Fruit fly (Drosophila melanogaster) whole organism, embryonic: ENCODE data around the gene Ddc.

Experiments used
- Bgb ChIP-seq: fragments of 200-800 bp; sonication (Bioruptor generic); IDR thresholded peaks from 2 replicates; pipeline ENCODE4 v1.3.6; 2022; ENCODE audit warnings: missing biosample characterization, missing genetic modification characterization; ENCODE audit not compliant: partially characterized antibody
- CG10147 ChIP-seq: fragments of 200-800 bp; sonication (Bioruptor generic); optimal IDR thresholded peaks from 2 replicates; lab custom pipeline; 2019; ENCODE audit warnings: missing biosample characterization, mild to moderate bottlenecking, missing genetic modification characterization, moderate library complexity
- CG10321 ChIP-seq: fragments of 200-800 bp; sonication (Bioruptor generic); IDR thresholded peaks from 2 replicates; pipeline ENCODE4 v1.3.6; 2022; ENCODE audit warnings: missing biosample characterization, missing genetic modification characterization
- CG10979 ChIP-seq: fragments of 200-800 bp; sonication (Bioruptor generic); optimal IDR thresholded peaks from 2 replicates; lab custom pipeline; 2018; ENCODE audit warnings: missing biosample characterization, mild to moderate bottlenecking, missing genetic modification characterization, moderate library complexity
- CG12219 ChIP-seq: fragments of 200-800 bp; sonication (Bioruptor generic); optimal IDR thresholded peaks from 3 replicates; lab custom pipeline; 2018; ENCODE audit warnings: missing biosample characterization, mild to moderate bottlenecking, missing genetic modification characterization
- CG12659 ChIP-seq: fragments of 200-800 bp; sonication (Bioruptor generic); optimal IDR thresholded peaks from 3 replicates; lab custom pipeline; 2017; ENCODE audit warnings: mild to moderate bottlenecking, missing biosample characterization, missing genetic modification reagents, missing genetic modification characterization
- CG12942 ChIP-seq: fragments of 200-800 bp; sonication (Bioruptor generic); optimal IDR thresholded peaks from 3 replicates; lab custom pipeline; 2016; ENCODE audit warnings: missing biosample characterization, missing genetic modification characterization
- CG13123 ChIP-seq: fragments of 200-800 bp; sonication (Bioruptor generic); optimal IDR thresholded peaks from 2 replicates; lab custom pipeline; 2016; ENCODE audit warnings: missing biosample characterization, missing genetic modification characterization
- CG13287 ChIP-seq: fragments of 200-800 bp; sonication (Bioruptor generic); IDR thresholded peaks from 2 replicates; pipeline ENCODE4 v1.3.6; 2022; ENCODE audit warnings: missing biosample characterization, missing genetic modification characterization; ENCODE audit not compliant: partially characterized antibody
- CG13775 ChIP-seq: fragments of 200-800 bp; sonication (Bioruptor generic); optimal IDR thresholded peaks from 3 replicates; lab custom pipeline; 2017; ENCODE audit warnings: missing biosample characterization, mild to moderate bottlenecking, missing genetic modification characterization
- CG13894 ChIP-seq: fragments of 200-800 bp; sonication (Bioruptor generic); optimal IDR thresholded peaks from 3 replicates; lab custom pipeline; 2018; ENCODE audit warnings: missing biosample characterization, mild to moderate bottlenecking, missing genetic modification characterization, moderate library complexity
- CG14710 ChIP-seq: fragments of 200-800 bp; sonication (Bioruptor generic); optimal IDR thresholded peaks from 3 replicates; lab custom pipeline; 2019; ENCODE audit warnings: missing biosample characterization, mild to moderate bottlenecking, missing genetic modification characterization, moderate library complexity
- CG18599 ChIP-seq: fragments of 200-800 bp; sonication (Bioruptor generic); optimal IDR thresholded peaks from 3 replicates; lab custom pipeline; 2017; ENCODE audit warnings: missing biosample characterization, missing genetic modification characterization, mild to moderate bottlenecking, moderate library complexity, missing genetic modification reagents
- CG2199 ChIP-seq: fragments of 200-800 bp; sonication (Bioruptor generic); IDR thresholded peaks from 3 replicates; pipeline ENCODE4 v1.3.6; 2022; ENCODE audit warnings: missing biosample characterization, missing genetic modification characterization
- CG2678 ChIP-seq: fragments of 200-800 bp; sonication (Bioruptor generic); optimal IDR thresholded peaks from 3 replicates; lab custom pipeline; 2019; ENCODE audit warnings: missing biosample characterization, mild to moderate bottlenecking, missing genetic modification characterization, moderate library complexity
- CG2712 ChIP-seq: fragments of 200-800 bp; optimal IDR thresholded peaks from 3 replicates; lab custom pipeline; 2019; ENCODE audit warnings: missing biosample characterization, mild to moderate bottlenecking, missing genetic modification characterization, moderate library complexity
- CG2889 ChIP-seq: fragments of 200-800 bp; sonication (Bioruptor generic); IDR thresholded peaks from 3 replicates; pipeline ENCODE4 v1.3.6; 2022; ENCODE audit warnings: missing biosample characterization, missing genetic modification characterization
- CG31224 ChIP-seq: fragments of 200-800 bp; sonication (Bioruptor generic); IDR thresholded peaks from 2 replicates; pipeline ENCODE4 v1.3.6; 2022; ENCODE audit warnings: missing biosample characterization, missing genetic modification characterization
- CG32772 ChIP-seq: fragments of 200-800 bp; sonication (Bioruptor generic); IDR thresholded peaks from 2 replicates; pipeline ENCODE4 v1.3.6; 2022; ENCODE audit warnings: missing biosample characterization, missing genetic modification characterization
- CG3847 ChIP-seq: fragments of 200-800 bp; sonication (Bioruptor generic); IDR thresholded peaks from 2 replicates; pipeline ENCODE4 v1.3.6; 2022; ENCODE audit warnings: missing biosample characterization, missing genetic modification characterization
- CG6791 ChIP-seq: fragments of 200-800 bp; sonication (Bioruptor generic); IDR thresholded peaks from 3 replicates; pipeline ENCODE4 v1.3.6; 2022; ENCODE audit warnings: missing biosample characterization, missing genetic modification characterization; ENCODE audit not compliant: partially characterized antibody
- CG6854 ChIP-seq: fragments of 200-800 bp; sonication (Bioruptor generic); optimal IDR thresholded peaks from 3 replicates; lab custom pipeline; 2017; ENCODE audit warnings: missing biosample characterization, mild to moderate bottlenecking, missing genetic modification characterization
- CG7786 ChIP-seq: fragments of 200-800 bp; sonication (Bioruptor generic); optimal IDR thresholded peaks from 2 replicates; lab custom pipeline; 2016; ENCODE audit warnings: missing biosample characterization, missing genetic modification characterization
- CG8281 ChIP-seq: fragments of 200-800 bp; sonication (Bioruptor generic); optimal IDR thresholded peaks from 2 replicates; lab custom pipeline; 2018; ENCODE audit warnings: missing biosample characterization, mild to moderate bottlenecking, missing genetic modification characterization, moderate library complexity
- CG8290 ChIP-seq, 3 experiments: fragments of 200-800 bp; sonication (Bioruptor generic); optimal IDR thresholded peaks; 2 replicates each; lab custom pipeline; 2016 to 2019; ENCODE audit warnings: missing biosample characterization in 3 of 3, missing genetic modification characterization in 3 of 3, mild to moderate bottlenecking in 2 of 3, moderate library complexity in 1 of 3
- CG8388 ChIP-seq: fragments of 200-800 bp; sonication (Bioruptor generic); optimal IDR thresholded peaks from 2 replicates; lab custom pipeline; 2019; ENCODE audit warnings: missing biosample characterization, mild to moderate bottlenecking, missing genetic modification characterization, moderate library complexity
- CG9727 ChIP-seq: fragments of 200-800 bp; sonication (Bioruptor generic); optimal IDR thresholded peaks from 3 replicates; lab custom pipeline; 2017; ENCODE audit warnings: missing biosample characterization, mild to moderate bottlenecking, missing genetic modification characterization
- Deaf1 ChIP-seq: fragments of 200-800 bp; optimal IDR thresholded peaks from 3 replicates; lab custom pipeline; 2019; ENCODE audit warnings: missing biosample characterization, mild to moderate bottlenecking, missing genetic modification characterization, moderate library complexity
- Dfd ChIP-seq, 2 experiments: fragments of >200 bp; optimal IDR thresholded peaks; 2 replicates each; lab custom pipeline; 2017; ENCODE audit warnings: missing biosample characterization in 2 of 2, missing genetic modification characterization in 2 of 2
- Dip2 ChIP-seq: fragments of 200-800 bp; sonication (Bioruptor generic); IDR thresholded peaks from 2 replicates; pipeline ENCODE4 v1.3.6; 2022; ENCODE audit warnings: missing biosample characterization, missing genetic modification characterization
- Dref ChIP-seq: fragments of 200-800 bp; sonication (Bioruptor generic); IDR thresholded peaks from 2 replicates; pipeline ENCODE4 v1.3.6; 2022; ENCODE audit warnings: missing biosample characterization, missing genetic modification characterization
- Drgx ChIP-seq: fragments of 200-800 bp; sonication (Bioruptor generic); IDR thresholded peaks from 2 replicates; pipeline ENCODE4 v1.3.6; 2022; ENCODE audit warnings: missing biosample characterization, missing genetic modification characterization
- E2f1 ChIP-seq: fragments of 200-800 bp; sonication (Bioruptor generic); IDR thresholded peaks from 2 replicates; pipeline ENCODE4 v1.3.6; 2022; ENCODE audit warnings: missing biosample characterization, missing genetic modification characterization
- ERR ChIP-seq: fragments of 200-800 bp; sonication (Bioruptor generic); optimal IDR thresholded peaks from 2 replicates; lab custom pipeline; 2016; ENCODE audit warnings: missing biosample characterization, missing genetic modification characterization
- Eip74EF ChIP-seq, 2 experiments: fragments of 200-800 bp in 1 of 2; fragments of >200 bp in 1 of 2; sonication (Bioruptor generic) in 1 of 2; optimal IDR thresholded peaks; 2 replicates each; lab custom pipeline; 2017 to 2019; ENCODE audit warnings: missing biosample characterization in 2 of 2, missing genetic modification characterization in 2 of 2, mild to moderate bottlenecking in 1 of 2, moderate library complexity in 1 of 2
- Lhr ChIP-seq: fragments of 200-800 bp; sonication (Bioruptor generic); optimal IDR thresholded peaks from 3 replicates; lab custom pipeline; 2017; ENCODE audit warnings: mild to moderate bottlenecking, missing biosample characterization, missing genetic modification reagents, missing genetic modification characterization
- Stat92E ChIP-seq, 3 experiments: fragments of >200 bp in 2 of 3; fragments of 200-800 bp in 1 of 3; sonication (Bioruptor generic) in 1 of 3; optimal IDR thresholded peaks; 2 replicates each; lab custom pipeline; 2017 to 2019; ENCODE audit warnings: missing biosample characterization in 3 of 3, missing genetic modification characterization in 3 of 3, mild to moderate bottlenecking in 1 of 3, moderate library complexity in 1 of 3
- bowl ChIP-seq: fragments of 200-800 bp; sonication (Bioruptor generic); IDR thresholded peaks from 2 replicates; pipeline ENCODE4 v1.3.6; 2022; ENCODE audit warnings: missing biosample characterization, missing genetic modification characterization
- croc ChIP-seq: fragments of 200-800 bp; sonication (Bioruptor generic); conservative IDR thresholded peaks from 3 replicates; pipeline ENCODE4 v1.3.6; 2022; ENCODE audit warnings: missing biosample characterization, missing genetic modification characterization
- gce ChIP-seq: fragments of 200-800 bp; sonication (Bioruptor generic); IDR thresholded peaks from 3 replicates; pipeline ENCODE4 v1.3.6; 2022; ENCODE audit warnings: missing biosample characterization, missing genetic modification characterization
- grau ChIP-seq: fragments of 200-800 bp; optimal IDR thresholded peaks from 3 replicates; lab custom pipeline; 2019; ENCODE audit warnings: missing biosample characterization, mild to moderate bottlenecking, missing genetic modification characterization, moderate library complexity
- gsb-n ChIP-seq: fragments of 200-800 bp; sonication (Bioruptor generic); optimal IDR thresholded peaks from 3 replicates; lab custom pipeline; 2018; ENCODE audit warnings: missing biosample characterization, mild to moderate bottlenecking, missing genetic modification characterization
- insv ChIP-seq, 2 experiments: fragments of 200-800 bp; sonication (Bioruptor generic); optimal IDR thresholded peaks; 3 replicates each; lab custom pipeline; 2016 to 2018; ENCODE audit warnings: missing biosample characterization in 2 of 2, missing genetic modification characterization in 2 of 2
- maf-S ChIP-seq: fragments of 200-800 bp; sonication (Bioruptor generic); optimal IDR thresholded peaks from 2 replicates; lab custom pipeline; 2016; ENCODE audit warnings: missing biosample characterization, missing genetic modification characterization
- nau ChIP-seq: fragments of 200-800 bp; sonication (Bioruptor generic); optimal IDR thresholded peaks from 3 replicates; lab custom pipeline; 2017; ENCODE audit warnings: missing biosample characterization, mild to moderate bottlenecking, missing genetic modification characterization, missing genetic modification reagents
- rib ChIP-seq: fragments of 200-800 bp; sonication (Bioruptor generic); IDR thresholded peaks from 2 replicates; pipeline ENCODE4 v1.3.6; 2022; ENCODE audit warnings: missing biosample characterization, missing genetic modification characterization
- tgo ChIP-seq: fragments of 200-800 bp; sonication (Bioruptor generic); IDR thresholded peaks from 3 replicates; pipeline ENCODE4 v1.3.6; 2022; ENCODE audit warnings: missing biosample characterization, missing genetic modification characterization
- tio ChIP-seq: fragments of 200-800 bp; sonication (Bioruptor generic); optimal IDR thresholded peaks from 2 replicates; lab custom pipeline; 2017; ENCODE audit warnings: missing biosample characterization, missing genetic modification characterization, inconsistent platforms
- unpg ChIP-seq: fragments of 200-800 bp; sonication (Bioruptor generic); optimal IDR thresholded peaks from 3 replicates; lab custom pipeline; 2018; ENCODE audit warnings: missing biosample characterization, mild to moderate bottlenecking, missing genetic modification characterization, moderate library complexity

Ddc gene

dm6 chr2L:19126888-19127287 is 6.8 kb upstream of the Ddc start (continued):
- no peak for TF ChIP-seq Dip2 (GFP tag; lab: Robert Waterston, UW)
- no peak for TF ChIP-seq maf-S (GFP tag; lab: Kevin White, UChicago)
- TF ChIP-seq CG13894, result peak; percentile 73
- no peak for TF ChIP-seq nau (GFP tag; lab: Kevin White, UChicago)
- TF ChIP-seq insv (GFP tag; optimal IDR thresholded peaks at IDR 0.05; lab: Kevin White, UChicago), result peak in 1 of 2 experiments; percentile 69
- peak; percentile 56; the same call in 1 of the 3 replicates for TF ChIP-seq tgo
- no peak for TF ChIP-seq CG7786 (GFP tag; lab: Kevin White, UChicago)
- TF ChIP-seq CG12659 (GFP tag; lab: Kevin White, UChicago), result peak; percentile 83
- 0 out of 2 replicates have a peak, but pooled peaks have one; percentile 11 for TF ChIP-seq CG32772 (GFP tag; lab: Robert Waterston, UW)
- no peak for TF ChIP-seq rib
- peak; percentile 43 for TF ChIP-seq CG12942
- peak; percentile 69 for TF ChIP-seq CG3847 (GFP tag; lab: Robert Waterston, UW)
- TF ChIP-seq CG2199 (GFP tag; lab: Robert Waterston, UW), result no peak
- TF ChIP-seq tio, result no peak
- peak; percentile 1 for TF ChIP-seq Deaf1 (tag; lab: Kevin White, UChicago)
- no peak for TF ChIP-seq Dfd (GFP tag; optimal IDR thresholded peaks at IDR 0.05; lab: Kevin White, UChicago)
- TF ChIP-seq CG8290 (GFP tag; optimal IDR thresholded peaks at IDR 0.05; lab: Kevin White, UChicago), result peak; percentile 17
- TF ChIP-seq CG8290 (tag; optimal IDR thresholded peaks at IDR 0.05; lab: Kevin White, UChicago), result no peak
- TF ChIP-seq CG8388 (GFP tag; lab: Kevin White, UChicago), result peak; percentile 58
- peak; percentile 62 for TF ChIP-seq Dref (GFP tag; lab: Robert Waterston, UW)
- TF ChIP-seq CG2712 (tag; lab: Kevin White, UChicago), result peak; percentile 66
- TF ChIP-seq Bgb (GFP tag; lab: Robert Waterston, UW), result no peak
- no peak for TF ChIP-seq CG6854 (GFP tag; lab: Kevin White, UChicago)
- TF ChIP-seq Lhr (GFP tag; lab: Kevin White, UChicago), result no peak
- TF ChIP-seq grau, result peak; percentile 76
- TF ChIP-seq CG8281 (tag; lab: Kevin White, UChicago), result no peak
- peak in 1 of 2 experiments; percentile 34 for TF ChIP-seq Eip74EF (GFP tag; optimal IDR thresholded peaks at IDR 0.05; lab: Kevin White, UChicago)
- peak; percentile 28; the same call in 1 of the 2 replicates for TF ChIP-seq E2f1 (GFP tag; lab: Robert Waterston, UW)
- peak; percentile 74 for TF ChIP-seq CG18599
- peak; percentile 35 for TF ChIP-seq CG13123 (GFP tag; lab: Kevin White, UChicago)
- peak; percentile 68 for TF ChIP-seq unpg (GFP tag; lab: Kevin White, UChicago)
- TF ChIP-seq CG6791 (GFP tag; lab: Robert Waterston, UW), result no peak
- 0 out of 2 replicates have a peak, but pooled peaks have one; percentile 22 for TF ChIP-seq CG31224 (GFP tag; lab: Robert Waterston, UW)
- peak; percentile 51; the same call in 1 of the 2 replicates for TF ChIP-seq CG13287 (GFP tag; lab: Robert Waterston, UW)
- TF ChIP-seq gsb-n (tag; lab: Kevin White, UChicago), result peak; percentile 65
- TF ChIP-seq CG9727 (GFP tag; lab: Kevin White, UChicago), result peak; percentile 43
- TF ChIP-seq ERR (GFP tag; lab: Kevin White, UChicago), result no peak
- peak; percentile 59 for TF ChIP-seq CG10979 (tag; lab: Kevin White, UChicago)
- TF ChIP-seq CG12219 (GFP tag; lab: Kevin White, UChicago), result no peak
- no peak for TF ChIP-seq CG2889
- TF ChIP-seq gce, result no peak
- peak; percentile 80 for TF ChIP-seq CG14710 (tag; lab: Kevin White, UChicago)
- peak; percentile 52; the same call in 2 of the 3 replicates for TF ChIP-seq croc (GFP tag; lab: Robert Waterston, UW)
- peak in 1 of 3 experiments; percentile 56 for TF ChIP-seq Stat92E (GFP tag; optimal IDR thresholded peaks at IDR 0.05; lab: Kevin White, UChicago)
- TF ChIP-seq CG10147 (GFP tag; lab: Kevin White, UChicago), result peak; percentile 82
- no peak for TF ChIP-seq bowl
- TF ChIP-seq Drgx (GFP tag; lab: Robert Waterston, UW), result no peak
- TF ChIP-seq CG13775 (GFP tag; lab: Kevin White, UChicago), result peak; percentile 64
- TF ChIP-seq CG10321, result no peak
- peak; percentile 77 for TF ChIP-seq CG2678 (tag; lab: Kevin White, UChicago)
